Fruit fly (Drosophila melanogaster) whole organism, embryonic: Measurements from ENCODE around the gene Hnf4.

ENCODE experiments used
- ATbp ChIP-seq: fragments of 200-800 bp; sonication (Bioruptor generic); optimal IDR thresholded peaks from 2 replicates; lab custom pipeline; 2017; ENCODE audit warnings: missing biosample characterization, mild to moderate bottlenecking, missing genetic modification characterization, missing genetic modification reagents
- Ada2b ChIP-seq: fragments of 200-800 bp; sonication (Bioruptor generic); IDR thresholded peaks from 2 replicates; pipeline ENCODE4 v1.3.6; 2022; ENCODE audit warnings: missing biosample characterization, missing genetic modification characterization
- Atf-2 ChIP-seq: fragments of 200-800 bp; sonication (Bioruptor generic); optimal IDR thresholded peaks from 2 replicates; lab custom pipeline; 2016; ENCODE audit warnings: missing biosample characterization, missing genetic modification characterization
- Blimp-1 ChIP-seq: fragments of 200-800 bp; sonication (Bioruptor generic); optimal IDR thresholded peaks from 3 replicates; lab custom pipeline; 2018; ENCODE audit warnings: missing biosample characterization, missing genetic modification characterization, mild to moderate bottlenecking, moderate library complexity, missing genetic modification reagents
- CG10267 ChIP-seq: fragments of 200-800 bp; sonication (Bioruptor generic); optimal IDR thresholded peaks from 2 replicates; lab custom pipeline; 2018; ENCODE audit warnings: missing biosample characterization, mild to moderate bottlenecking, missing genetic modification characterization, moderate library complexity
- CG11085 ChIP-seq: fragments of 200-800 bp; sonication (Bioruptor generic); IDR thresholded peaks from 2 replicates; pipeline ENCODE4 v1.3.6; 2022; ENCODE audit warnings: missing biosample characterization, missing genetic modification characterization
- CG11723 ChIP-seq: fragments of 200-800 bp; sonication (Bioruptor generic); optimal IDR thresholded peaks from 2 replicates; lab custom pipeline; 2017; ENCODE audit warnings: missing biosample characterization, mild to moderate bottlenecking, missing genetic modification characterization
- CG12071 ChIP-seq: fragments of 200-800 bp; sonication (Bioruptor generic); optimal IDR thresholded peaks from 3 replicates; lab custom pipeline; 2018; ENCODE audit warnings: missing biosample characterization, mild to moderate bottlenecking, missing genetic modification characterization
- CG13296 ChIP-seq: fragments of 200-800 bp; sonication (Bioruptor generic); optimal IDR thresholded peaks from 3 replicates; lab custom pipeline; 2018; ENCODE audit warnings: missing biosample characterization, mild to moderate bottlenecking, missing genetic modification characterization
- CG14050 ChIP-seq: fragments of 200-800 bp; sonication (Bioruptor generic); IDR thresholded peaks from 3 replicates; pipeline ENCODE4 v1.3.6; 2022; ENCODE audit warnings: missing biosample characterization, missing genetic modification characterization
- CG16813 ChIP-seq: fragments of 200-800 bp; sonication (Bioruptor generic); IDR thresholded peaks from 3 replicates; pipeline ENCODE4 v1.3.6; 2022; ENCODE audit warnings: missing biosample characterization, missing genetic modification characterization; ENCODE audit not compliant: partially characterized antibody
- CG18011 ChIP-seq: fragments of 200-800 bp; sonication (Bioruptor generic); optimal IDR thresholded peaks from 2 replicates; lab custom pipeline; 2017; ENCODE audit warnings: missing biosample characterization, missing genetic modification characterization, mild to moderate bottlenecking, moderate library complexity, missing genotype
- CG2116 ChIP-seq: fragments of 200-800 bp; sonication (Bioruptor generic); optimal IDR thresholded peaks from 3 replicates; lab custom pipeline; 2018; ENCODE audit warnings: missing biosample characterization, mild to moderate bottlenecking, missing genetic modification characterization
- CG32767 ChIP-seq: fragments of 200-800 bp; sonication (Bioruptor generic); IDR thresholded peaks from 2 replicates; pipeline ENCODE4 v1.3.6; 2022; ENCODE audit warnings: missing biosample characterization, missing genetic modification characterization
- CG4328 ChIP-seq: fragments of 200-800 bp; sonication (Bioruptor generic); optimal IDR thresholded peaks from 3 replicates; lab custom pipeline; 2017; ENCODE audit warnings: missing biosample characterization, missing genetic modification reagents, missing genetic modification characterization
- CG6175 ChIP-seq: fragments of 200-800 bp; sonication (Bioruptor generic); IDR thresholded peaks from 3 replicates; pipeline ENCODE4 v1.3.6; 2022; ENCODE audit warnings: missing biosample characterization, missing genetic modification characterization
- CG6765 ChIP-seq: fragments of 200-800 bp; sonication (Bioruptor generic); optimal IDR thresholded peaks from 3 replicates; lab custom pipeline; 2017; ENCODE audit warnings: missing biosample characterization, mild to moderate bottlenecking, missing genetic modification characterization
- CG6791 ChIP-seq: fragments of 200-800 bp; sonication (Bioruptor generic); IDR thresholded peaks from 3 replicates; pipeline ENCODE4 v1.3.6; 2022; ENCODE audit warnings: missing biosample characterization, missing genetic modification characterization; ENCODE audit not compliant: partially characterized antibody
- CG9609 ChIP-seq: fragments of 200-800 bp; sonication (Bioruptor generic); optimal IDR thresholded peaks from 3 replicates; lab custom pipeline; 2016; ENCODE audit warnings: missing biosample characterization, missing genetic modification characterization
- CG9727 ChIP-seq: fragments of 200-800 bp; sonication (Bioruptor generic); optimal IDR thresholded peaks from 3 replicates; lab custom pipeline; 2017; ENCODE audit warnings: missing biosample characterization, mild to moderate bottlenecking, missing genetic modification characterization
- CrebB ChIP-seq: fragments of 200-800 bp; sonication (Bioruptor generic); optimal IDR thresholded peaks from 3 replicates; lab custom pipeline; 2018; ENCODE audit warnings: missing biosample characterization, mild to moderate bottlenecking, missing genetic modification characterization
- D ChIP-seq, 2 experiments: fragments of 200-800 bp in 1 of 2; fragments of >200 bp in 1 of 2; sonication (Bioruptor generic) in 1 of 2; optimal IDR thresholded peaks; 2 replicates in 1 of 2; 3 replicates in 1 of 2; lab custom pipeline; 2017; ENCODE audit warnings: mild to moderate bottlenecking in 1 of 2, missing biosample characterization in 1 of 2, missing genetic modification characterization in 1 of 2, missing genetic modification reagents in 1 of 2
- D19A ChIP-seq: fragments of 200-800 bp; optimal IDR thresholded peaks from 3 replicates; lab custom pipeline; 2019; ENCODE audit warnings: missing biosample characterization, mild to moderate bottlenecking, missing genetic modification characterization, moderate library complexity
- Dll ChIP-seq: fragments of 200-800 bp; sonication (Bioruptor generic); IDR thresholded peaks from 4 replicates; pipeline ENCODE4 v1.3.6; 2022; ENCODE audit warnings: missing biosample characterization, missing genetic modification characterization; ENCODE audit not compliant: partially characterized antibody
- HLH3B ChIP-seq: fragments of 200-800 bp; sonication (Bioruptor generic); IDR thresholded peaks from 2 replicates; pipeline ENCODE4 v1.3.6; 2022; ENCODE audit warnings: missing biosample characterization, missing genetic modification characterization
- Hey ChIP-seq: fragments of 200-800 bp; sonication (Bioruptor generic); optimal IDR thresholded peaks from 3 replicates; lab custom pipeline; 2018; ENCODE audit warnings: missing biosample characterization, mild to moderate bottlenecking, missing genetic modification characterization
- Hmr ChIP-seq: fragments of 200-800 bp; sonication (Bioruptor generic); optimal IDR thresholded peaks from 3 replicates; lab custom pipeline; 2017; ENCODE audit warnings: mild to moderate bottlenecking, missing biosample characterization, missing genetic modification reagents, missing genetic modification characterization
- Mad ChIP-seq: fragments of 200-800 bp; sonication (Bioruptor generic); optimal IDR thresholded peaks from 2 replicates; lab custom pipeline; 2016; ENCODE audit warnings: missing biosample characterization, missing genetic modification characterization
- Mes4 ChIP-seq: fragments of 200-800 bp; sonication (Bioruptor generic); optimal IDR thresholded peaks from 2 replicates; lab custom pipeline; 2016; ENCODE audit warnings: missing biosample characterization, missing genetic modification characterization
- Rfx ChIP-seq: fragments of 200-800 bp; sonication (Bioruptor generic); IDR thresholded peaks from 2 replicates; pipeline ENCODE4 v1.3.6; 2022; ENCODE audit warnings: missing biosample characterization, missing genetic modification characterization
- Rx ChIP-seq: fragments of 200-800 bp; sonication (Bioruptor generic); IDR thresholded peaks from 2 replicates; pipeline ENCODE4 v1.3.6; 2022; ENCODE audit warnings: missing biosample characterization, missing genetic modification characterization
- Sry-β ChIP-seq: fragments of 200-800 bp; sonication (Bioruptor generic); optimal IDR thresholded peaks from 2 replicates; lab custom pipeline; 2018; ENCODE audit warnings: missing biosample characterization, mild to moderate bottlenecking, missing genetic modification characterization, moderate library complexity
- Stat92E ChIP-seq, 3 experiments: fragments of >200 bp in 2 of 3; fragments of 200-800 bp in 1 of 3; sonication (Bioruptor generic) in 1 of 3; optimal IDR thresholded peaks; 2 replicates each; lab custom pipeline; 2017 to 2019; ENCODE audit warnings: missing biosample characterization in 3 of 3, missing genetic modification characterization in 3 of 3, mild to moderate bottlenecking in 1 of 3, moderate library complexity in 1 of 3
- Tbp ChIP-seq: fragments of >200 bp; optimal IDR thresholded peaks from 2 replicates; lab custom pipeline; 2018; ENCODE audit warnings: missing biosample characterization, missing genetic modification characterization
- br ChIP-seq: fragments of >200 bp; optimal IDR thresholded peaks from 2 replicates; lab custom pipeline; 2017
- btn ChIP-seq: fragments of 200-800 bp; sonication (Bioruptor generic); optimal IDR thresholded peaks from 2 replicates; lab custom pipeline; 2016; ENCODE audit warnings: missing biosample characterization, missing genetic modification characterization
- dimm ChIP-seq: fragments of 200-800 bp; sonication (Bioruptor generic); IDR thresholded peaks from 2 replicates; pipeline ENCODE4 v1.3.6; 2022; ENCODE audit warnings: missing biosample characterization, missing genetic modification characterization
- eve ChIP-seq, 2 experiments: fragments of >200 bp; optimal IDR thresholded peaks; 2 replicates each; lab custom pipeline; 2017; ENCODE audit warnings: missing biosample characterization in 2 of 2, missing genetic modification characterization in 2 of 2
- ewg ChIP-seq: fragments of 200-800 bp; sonication (Bioruptor generic); optimal IDR thresholded peaks from 3 replicates; lab custom pipeline; 2017; ENCODE audit warnings: mild to moderate bottlenecking, missing biosample characterization, missing genetic modification reagents, missing genetic modification characterization
- fu2 ChIP-seq: fragments of 200-800 bp; sonication (Bioruptor generic); optimal IDR thresholded peaks from 2 replicates; lab custom pipeline; 2016; ENCODE audit warnings: missing biosample characterization, missing genetic modification characterization
- grau ChIP-seq: fragments of 200-800 bp; optimal IDR thresholded peaks from 3 replicates; lab custom pipeline; 2019; ENCODE audit warnings: missing biosample characterization, mild to moderate bottlenecking, missing genetic modification characterization, moderate library complexity
- mirr ChIP-seq: fragments of 200-800 bp; sonication (Bioruptor generic); optimal IDR thresholded peaks from 3 replicates; lab custom pipeline; 2018; ENCODE audit warnings: missing biosample characterization, mild to moderate bottlenecking, missing genetic modification characterization
- nmo ChIP-seq: fragments of 200-800 bp; sonication (Bioruptor generic); optimal IDR thresholded peaks from 2 replicates; lab custom pipeline; 2018; ENCODE audit warnings: missing biosample characterization, mild to moderate bottlenecking, missing genetic modification characterization, moderate library complexity
- oc ChIP-seq: fragments of 200-800 bp; sonication (Bioruptor generic); optimal IDR thresholded peaks from 2 replicates; lab custom pipeline; 2018; ENCODE audit warnings: missing biosample characterization, mild to moderate bottlenecking, missing genetic modification characterization, moderate library complexity
- sd ChIP-seq: fragments of 200-800 bp; sonication (Bioruptor generic); optimal IDR thresholded peaks from 3 replicates; lab custom pipeline; 2018; ENCODE audit warnings: missing biosample characterization, mild to moderate bottlenecking, missing genetic modification characterization, moderate library complexity
- sens-2 ChIP-seq: fragments of 200-800 bp; sonication (Bioruptor generic); IDR thresholded peaks from 2 replicates; pipeline ENCODE4 v1.3.6; 2022; ENCODE audit warnings: missing biosample characterization, missing genetic modification characterization
- seq ChIP-seq: fragments of 200-800 bp; sonication (Bioruptor generic); IDR thresholded peaks from 2 replicates; pipeline ENCODE4 v1.3.6; 2022; ENCODE audit warnings: missing biosample characterization, missing genetic modification characterization
- slou ChIP-seq: fragments of 200-800 bp; sonication (Bioruptor generic); optimal IDR thresholded peaks from 3 replicates; lab custom pipeline; 2016; ENCODE audit warnings: missing biosample characterization, missing genetic modification characterization
- tgo ChIP-seq: fragments of 200-800 bp; sonication (Bioruptor generic); IDR thresholded peaks from 3 replicates; pipeline ENCODE4 v1.3.6; 2022; ENCODE audit warnings: missing biosample characterization, missing genetic modification characterization
- trh ChIP-seq: fragments of 200-800 bp; sonication (Bioruptor generic); optimal IDR thresholded peaks from 2 replicates; lab custom pipeline; 2016; ENCODE audit warnings: missing biosample characterization, missing genetic modification characterization
- zf30C ChIP-seq: fragments of 200-800 bp; sonication (Bioruptor generic); optimal IDR thresholded peaks from 3 replicates; lab custom pipeline; 2018; ENCODE audit warnings: missing biosample characterization, mild to moderate bottlenecking, missing genetic modification characterization

Gene Hnf4

dm6 chr2L:8719757-8720156 is 10.3 kb upstream of the Hnf4 start (continued):
- no peak for TF ChIP-seq HLH3B
- TF ChIP-seq dimm (GFP tag; lab: Robert Waterston, UW) = no peak
- no peak for TF ChIP-seq br (lab: Kevin White, UChicago)
- TF ChIP-seq Hey (tag; lab: Kevin White, UChicago) = peak; percentile 37
- no peak for TF ChIP-seq tgo
- no peak for TF ChIP-seq CG16813 (GFP tag; lab: Robert Waterston, UW)
- no peak for TF ChIP-seq CG12071 (GFP tag; lab: Kevin White, UChicago)
- no peak for TF ChIP-seq Mad (GFP tag; lab: Kevin White, UChicago)
- TF ChIP-seq CG11723 (GFP tag; lab: Kevin White, UChicago) = no peak
- TF ChIP-seq trh = no peak
- no peak for TF ChIP-seq CG6175 (GFP tag; lab: Robert Waterston, UW)
- no peak for TF ChIP-seq zf30C (GFP tag; lab: Kevin White, UChicago)
- TF ChIP-seq Sry-β (GFP tag; lab: Kevin White, UChicago) = no peak
- no peak for TF ChIP-seq CG18011 (GFP tag; lab: Kevin White, UChicago)
- no peak for TF ChIP-seq CG6791 (GFP tag; lab: Robert Waterston, UW)
- TF ChIP-seq grau (tag; lab: Kevin White, UChicago) = peak; percentile 3
- TF ChIP-seq seq = peak; percentile 40
- TF ChIP-seq Mes4 (GFP tag; lab: Kevin White, UChicago) = no peak
- no peak for TF ChIP-seq CG9609
- no peak for TF ChIP-seq ATbp (GFP tag; lab: Kevin White, UChicago)
- no peak for TF ChIP-seq CG4328 (GFP tag; lab: Kevin White, UChicago)
- peak; percentile 4 for TF ChIP-seq CG13296 (GFP tag; lab: Kevin White, UChicago)
- TF ChIP-seq mirr (GFP tag; lab: Kevin White, UChicago) = peak; percentile 68
- peak; percentile 38 for TF ChIP-seq Hmr (GFP tag; lab: Kevin White, UChicago)
- no peak for TF ChIP-seq Dll (GFP tag; lab: Robert Waterston, UW)
- TF ChIP-seq CG14050 (GFP tag; lab: Robert Waterston, UW) = no peak
- no peak for TF ChIP-seq D (optimal IDR thresholded peaks at IDR 0.05; lab: Kevin White, UChicago)
- no peak for TF ChIP-seq D (GFP tag; optimal IDR thresholded peaks at IDR 0.05; lab: Kevin White, UChicago)
- TF ChIP-seq fu2 (GFP tag; lab: Kevin White, UChicago) = no peak
- no peak for TF ChIP-seq CG9727
- TF ChIP-seq Rfx (GFP tag; lab: Robert Waterston, UW) = no peak
- TF ChIP-seq Stat92E (GFP tag; optimal IDR thresholded peaks at IDR 0.05; lab: Kevin White, UChicago) = no peak
- TF ChIP-seq CG11085 = no peak
- peak; percentile 93 for TF ChIP-seq sd (tag; lab: Kevin White, UChicago)
- TF ChIP-seq Blimp-1 = no peak
- TF ChIP-seq CG2116 = no peak
- TF ChIP-seq CrebB (tag; lab: Kevin White, UChicago) = no peak
- peak; percentile 35 for TF ChIP-seq CG6765 (GFP tag; lab: Kevin White, UChicago)
- TF ChIP-seq Rx (GFP tag; lab: Robert Waterston, UW) = no peak
- TF ChIP-seq nmo (GFP tag; lab: Kevin White, UChicago) = no peak
- no peak for TF ChIP-seq Ada2b
- TF ChIP-seq Atf-2 (GFP tag; lab: Kevin White, UChicago) = no peak
- no peak for TF ChIP-seq Tbp (GFP tag; lab: Kevin White, UChicago)
- TF ChIP-seq eve (GFP tag; optimal IDR thresholded peaks at IDR 0.05; lab: Kevin White, UChicago) = no peak
- no peak for TF ChIP-seq btn (GFP tag; lab: Kevin White, UChicago)
- no peak for TF ChIP-seq CG10267
- TF ChIP-seq ewg (GFP tag; lab: Kevin White, UChicago) = no peak
- TF ChIP-seq D19A (tag; lab: Kevin White, UChicago) = no peak
- TF ChIP-seq slou (GFP tag; lab: Kevin White, UChicago) = no peak
- TF ChIP-seq sens-2 = peak; percentile 78
- no peak for TF ChIP-seq oc (tag; lab: Kevin White, UChicago)
- TF ChIP-seq CG32767 (GFP tag; lab: Robert Waterston, UW) = no peak
